Worm (Caenorhabditis elegans) whole organism, mixed stage, embryonic: ENCODE data around the gene F36H12.3.

Experiments used
- M03D4.4 ChIP-seq: sonication (generic microtip); optimal IDR thresholded peaks from 2 replicates; lab custom pipeline; 2017; ENCODE audit warnings: mild to moderate bottlenecking, missing genetic modification characterization, missing compliant biosample characterization
- bed-3 ChIP-seq: fragments of 200-800 bp; sonication (Bioruptor generic); optimal IDR thresholded peaks from 3 replicates; lab custom pipeline; 2018; ENCODE audit warnings: mild to moderate bottlenecking, missing genetic modification characterization, moderate library complexity, missing compliant biosample characterization
- blmp-1 ChIP-seq: fragments of 150-350 bp; optimal IDR thresholded peaks from 2 replicates; lab custom pipeline; 2014; ENCODE audit warnings: missing biosample characterization, missing genetic modification characterization
- ceh-39 ChIP-seq: fragments of 150-350 bp; optimal IDR thresholded peaks from 2 replicates; lab custom pipeline; 2014; ENCODE audit warnings: missing biosample characterization, missing genetic modification characterization
- ceh-43 ChIP-seq: fragments of 200-800 bp; sonication (Bioruptor generic); optimal IDR thresholded peaks from 2 replicates; lab custom pipeline; 2018; ENCODE audit warnings: mild to moderate bottlenecking, missing genetic modification characterization, moderate library complexity, missing compliant biosample characterization
- ceh-83 ChIP-seq: fragments of 200-800 bp; sonication (Bioruptor generic); optimal IDR thresholded peaks from 2 replicates; lab custom pipeline; 2018; ENCODE audit warnings: mild to moderate bottlenecking, missing genetic modification characterization, missing compliant biosample characterization
- ces-1 ChIP-seq: fragments of 150-350 bp; optimal IDR thresholded peaks from 2 replicates; lab custom pipeline; 2014; ENCODE audit warnings: missing biosample characterization, missing genetic modification reagents, missing genetic modification characterization
- cnd-1 ChIP-seq: fragments of 200-800 bp; sonication (Bioruptor generic); optimal IDR thresholded peaks from 2 replicates; lab custom pipeline; 2018; ENCODE audit warnings: mild to moderate bottlenecking, missing genetic modification characterization, missing compliant biosample characterization
- drap-1 ChIP-seq: fragments of 200-800 bp; sonication (Bioruptor generic); optimal IDR thresholded peaks from 3 replicates; lab custom pipeline; 2018; ENCODE audit warnings: mild to moderate bottlenecking, missing genetic modification characterization, missing compliant biosample characterization
- elt-1 ChIP-seq: sonication (generic microtip); optimal IDR thresholded peaks from 2 replicates; lab custom pipeline; 2017; ENCODE audit warnings: missing genetic modification characterization, mild to moderate bottlenecking, missing compliant biosample characterization, antibody characterized with exemption, moderate library complexity, borderline replicate concordance; ENCODE audit not compliant: insufficient read depth
- flh-1 ChIP-seq: fragments of 200-800 bp; sonication (Bioruptor generic); optimal IDR thresholded peaks from 2 replicates; lab custom pipeline; 2018; ENCODE audit warnings: mild to moderate bottlenecking, missing genetic modification characterization, moderate library complexity, missing compliant biosample characterization
- ham-2 ChIP-seq: fragments of 200-800 bp; sonication (Bioruptor generic); optimal IDR thresholded peaks from 2 replicates; lab custom pipeline; 2018; ENCODE audit warnings: mild to moderate bottlenecking, missing genetic modification characterization, missing compliant biosample characterization
- hlh-1 ChIP-seq: fragments of 150-350 bp; optimal IDR thresholded peaks from 2 replicates; lab custom pipeline; 2014; ENCODE audit warnings: missing biosample characterization, missing genetic modification reagents, missing genetic modification characterization
- lin-13 ChIP-seq: fragments of 150-350 bp; optimal IDR thresholded peaks from 2 replicates; lab custom pipeline; 2014; ENCODE audit warnings: missing biosample characterization, missing genetic modification characterization
- lin-32 ChIP-seq: fragments of 200-800 bp; sonication (Bioruptor generic); optimal IDR thresholded peaks from 2 replicates; lab custom pipeline; 2018; ENCODE audit warnings: mild to moderate bottlenecking, missing genetic modification characterization, missing compliant biosample characterization
- lsy-2 ChIP-seq: fragments of 150-350 bp; optimal IDR thresholded peaks from 2 replicates; lab custom pipeline; 2014; ENCODE audit warnings: missing biosample characterization, missing genetic modification characterization
- mab-5 ChIP-seq: fragments of 150-350 bp; optimal IDR thresholded peaks from 2 replicates; lab custom pipeline; 2014; ENCODE audit warnings: missing biosample characterization, missing genetic modification characterization
- mep-1 ChIP-seq: fragments of 150-350 bp; optimal IDR thresholded peaks from 2 replicates; lab custom pipeline; 2017; ENCODE audit warnings: missing biosample characterization, missing genetic modification reagents, missing genetic modification characterization, inconsistent platforms
- mls-2 ChIP-seq: sonication (generic microtip); optimal IDR thresholded peaks from 2 replicates; lab custom pipeline; 2016; ENCODE audit warnings: mild to moderate bottlenecking, missing genetic modification characterization, moderate library complexity, missing compliant biosample characterization
- nhr-12 ChIP-seq: fragments of 150-350 bp; optimal IDR thresholded peaks from 2 replicates; lab custom pipeline; 2014; ENCODE audit warnings: missing biosample characterization, missing genetic modification characterization
- nhr-2 ChIP-seq: fragments of 150-350 bp; optimal IDR thresholded peaks from 2 replicates; lab custom pipeline; 2014; ENCODE audit warnings: missing biosample characterization, missing genetic modification characterization
- nhr-28 ChIP-seq: fragments of 150-350 bp; optimal IDR thresholded peaks from 2 replicates; lab custom pipeline; 2014; ENCODE audit warnings: missing biosample characterization, missing genetic modification characterization
- pha-4 ChIP-seq: fragments of 150-350 bp; optimal IDR thresholded peaks from 2 replicates; lab custom pipeline; 2018; ENCODE audit warnings: missing biosample characterization, missing genetic modification reagents, missing genetic modification characterization
- sem-2 ChIP-seq: fragments of 200-800 bp; sonication (Bioruptor generic); optimal IDR thresholded peaks from 2 replicates; lab custom pipeline; 2018; ENCODE audit warnings: mild to moderate bottlenecking, missing genetic modification characterization, missing compliant biosample characterization
- snpc-4 ChIP-seq: fragments of 150-350 bp; optimal IDR thresholded peaks from 2 replicates; lab custom pipeline; 2014; ENCODE audit warnings: missing biosample characterization, missing genetic modification characterization
- sptf-1 ChIP-seq: sonication (generic microtip); optimal IDR thresholded peaks from 2 replicates; lab custom pipeline; 2017; ENCODE audit warnings: mild to moderate bottlenecking, missing genetic modification characterization, moderate library complexity, missing compliant biosample characterization
- tbx-8 ChIP-seq: fragments of 200-800 bp; sonication (Bioruptor generic); optimal IDR thresholded peaks from 2 replicates; lab custom pipeline; 2018; ENCODE audit warnings: mild to moderate bottlenecking, missing genetic modification characterization, moderate library complexity, missing compliant biosample characterization
- unc-120 ChIP-seq: sonication (generic microtip); optimal IDR thresholded peaks from 2 replicates; lab custom pipeline; 2017; ENCODE audit warnings: missing genetic modification characterization, missing compliant biosample characterization; ENCODE audit not compliant: poor library complexity, severe bottlenecking
- unc-39 ChIP-seq: fragments of 150-350 bp; optimal IDR thresholded peaks from 2 replicates; lab custom pipeline; 2014; ENCODE audit warnings: missing biosample characterization, missing genetic modification characterization
- zip-8 ChIP-seq: fragments of 150-350 bp; optimal IDR thresholded peaks from 2 replicates; lab custom pipeline; 2014; ENCODE audit warnings: missing biosample characterization, missing genetic modification characterization
- ztf-11 ChIP-seq: fragments of 150-350 bp; optimal IDR thresholded peaks from 2 replicates; lab custom pipeline; 2014; ENCODE audit warnings: missing biosample characterization, missing genetic modification characterization

F36H12.3 gene

ce11 chrIV:5273385-5273784, 767 bp downstream of the F36H12.3 start:
- TF ChIP-seq M03D4.4 (tag; lab: Kevin White, UChicago) (no peak), mep-1 (tag; lab: Kevin White, UChicago) (no peak), pha-4 (tag; lab: Kevin White, UChicago) (no peak), sptf-1 (tag; lab: Kevin White, UChicago) (no peak), nhr-2 (tag; lab: Kevin White, UChicago) (no peak), ces-1 (GFP tag; lab: Kevin White, UChicago) (no peak), lsy-2 (no peak), nhr-12 (tag; lab: Kevin White, UChicago) (no peak), snpc-4 (tag; lab: Kevin White, UChicago) (no peak), ceh-83 (GFP tag; lab: Kevin White, UChicago) (no peak), ztf-11 (tag; lab: Kevin White, UChicago) (no peak), elt-1 (tag; lab: Kevin White, UChicago) (no peak), blmp-1 (tag; lab: Kevin White, UChicago) (no peak), cnd-1 (tag; lab: Kevin White, UChicago) (no peak), nhr-28 (tag; lab: Kevin White, UChicago) (no peak), zip-8 (tag; lab: Kevin White, UChicago) (no peak), tbx-8 (GFP tag; lab: Kevin White, UChicago) (no peak), flh-1 (GFP tag; lab: Kevin White, UChicago) (no peak), unc-120 (tag; lab: Kevin White, UChicago) (no peak), lin-13 (no peak)

ce11 chrIV:5274123-5274581, 1.5 kb downstream of the F36H12.3 start, which contains the start of gene slfl-4:
slfl-4 (plus strand) TSS chrIV:5274531.
- no peak for TF ChIP-seq zip-8 (tag; lab: Kevin White, UChicago)
- TF ChIP-seq lin-32 (GFP tag; lab: Kevin White, UChicago): no peak

- TF ChIP-seq sptf-1 (tag; lab: Kevin White, UChicago): no peak
- no peak for TF ChIP-seq M03D4.4 (tag; lab: Kevin White, UChicago)
- no peak for TF ChIP-seq blmp-1 (tag; lab: Kevin White, UChicago)
- no peak for TF ChIP-seq unc-39 (tag; lab: Kevin White, UChicago)
- no peak for TF ChIP-seq ceh-43
- no peak for TF ChIP-seq mab-5
- TF ChIP-seq bed-3 (GFP tag; lab: Kevin White, UChicago): no peak
- TF ChIP-seq mls-2 (tag; lab: Kevin White, UChicago): no peak
- no peak for TF ChIP-seq drap-1
- no peak for TF ChIP-seq pha-4 (tag; lab: Kevin White, UChicago)
- no peak for TF ChIP-seq lsy-2
- TF ChIP-seq hlh-1: no peak
- TF ChIP-seq sem-2 (GFP tag; lab: Kevin White, UChicago): no peak
- no peak for TF ChIP-seq elt-1 (tag; lab: Kevin White, UChicago)
- TF ChIP-seq ces-1 (GFP tag; lab: Kevin White, UChicago): no peak
These were observed 5.1 kb downstream of the F36H12.3 start, which contains the start of gene F36H12.17 for ce11 chrIV:5277752-5278151. F36H12.17 (minus strand) TSS chrIV:5277852.

- TF ChIP-seq unc-39 (tag; lab: Kevin White, UChicago) (no peak), ham-2 (GFP tag; lab: Kevin White, UChicago) (no peak), unc-120 (tag; lab: Kevin White, UChicago) (no peak), snpc-4 (tag; lab: Kevin White, UChicago) (no peak), pha-4 (tag; lab: Kevin White, UChicago) (no peak), bed-3 (GFP tag; lab: Kevin White, UChicago) (no peak)
These were observed 8.8 kb downstream of the F36H12.3 start for ce11 chrIV:5281457-5281856.

- TF ChIP-seq nhr-28 (tag; lab: Kevin White, UChicago) (no peak), ceh-39 (tag; lab: Kevin White, UChicago) (no peak), hlh-1 (no peak), bed-3 (GFP tag; lab: Kevin White, UChicago) (no peak), tbx-8 (GFP tag; lab: Kevin White, UChicago) (no peak), ceh-43 (no peak), ztf-11 (tag; lab: Kevin White, UChicago) (no peak), mab-5 (no peak)
These were observed 14.6 kb downstream of the F36H12.3 start for ce11 chrIV:5287190-5287589.
